Worm (Caenorhabditis elegans) whole organism, L4/young adult: Measurements from ENCODE around the gene ribo-1.

Experiments
- W03F9.2 ChIP-seq: fragments of 150-350 bp; optimal IDR thresholded peaks from 2 replicates; lab custom pipeline; 2014; ENCODE audit warnings: missing biosample characterization, missing genetic modification characterization
- dao-5 ChIP-seq: sonication (generic microtip); optimal IDR thresholded peaks from 2 replicates; lab custom pipeline; 2016; ENCODE audit warnings: missing genotype, missing genetic modification characterization, moderate library complexity, missing compliant biosample characterization

- TF ChIP-seq dao-5 (tag; lab: Kevin White, UChicago) (no peak), W03F9.2 (no peak)
Measured at ce11 chrIV:6907487-6907886, 3.0 kb upstream of the ribo-1 start.
